Fruit fly (Drosophila melanogaster): ENCODE measurements around the gene CG34263.

CG34263 gene

dm6 chr3L:263500-264377 lies 2.0 kb downstream of the CG34263 start:
- TF ChIP-seq N (GFP tag; optimal IDR thresholded peaks at IDR 0.05) (no peak), Mio (GFP tag; optimal IDR thresholded peaks at IDR 0.05) (no peak), rgr (GFP tag; optimal IDR thresholded peaks at IDR 0.05) (no peak), CG32264 (GFP tag; optimal IDR thresholded peaks at IDR 0.05) (no peak)

dm6 chr3L:262724-263177 lies 3.0 kb downstream of the CG34263 start:
- peak; percentile 25 for TF ChIP-seq Hnf4 (GFP tag; optimal IDR thresholded peaks at IDR 0.05)
- TF ChIP-seq Myc (optimal IDR thresholded peaks at IDR 0.05) = peak; percentile 42
- no peak for TF ChIP-seq Hr83 (GFP tag; optimal IDR thresholded peaks at IDR 0.05; ENCODE audit: poor library complexity, severe bottlenecking)
- TF ChIP-seq brk (GFP tag; optimal IDR thresholded peaks at IDR 0.05) = no peak
- TF ChIP-seq psq (GFP tag; optimal IDR thresholded peaks at IDR 0.05) = peak; percentile 20
- TF ChIP-seq pan (optimal IDR thresholded peaks at IDR 0.05) = no peak
- TF ChIP-seq CG9705 (GFP tag; optimal IDR thresholded peaks at IDR 0.05) = no peak
- no peak for TF ChIP-seq rgr (GFP tag; optimal IDR thresholded peaks at IDR 0.05)

- no peak for TF ChIP-seq fru (GFP tag; optimal IDR thresholded peaks at IDR 0.05)
- peak; percentile 58 for TF ChIP-seq OdsH (GFP tag; optimal IDR thresholded peaks at IDR 0.05)
- peak in 1 of 2 experiments; percentile 88 for TF ChIP-seq foxo (GFP tag; optimal IDR thresholded peaks at IDR 0.05)
- no peak for TF ChIP-seq HLH106 (tag; optimal IDR thresholded peaks at IDR 0.05)
- TF ChIP-seq Hnf4 (GFP tag; optimal IDR thresholded peaks at IDR 0.05) = peak; percentile 90
- TF ChIP-seq brk (GFP tag; optimal IDR thresholded peaks at IDR 0.05) = peak; percentile 87
- TF ChIP-seq CrebA (GFP tag; optimal IDR thresholded peaks at IDR 0.05; ENCODE audit: borderline replicate concordance) = no peak
- TF ChIP-seq CG9705 (GFP tag; optimal IDR thresholded peaks at IDR 0.05) = peak; percentile 11
- TF ChIP-seq h (GFP tag; optimal IDR thresholded peaks at IDR 0.05) = no peak
- no peak for TF ChIP-seq woc (GFP tag; optimal IDR thresholded peaks at IDR 0.05)
- peak; percentile 97 for TF ChIP-seq Hr83 (GFP tag; optimal IDR thresholded peaks at IDR 0.05; ENCODE audit: poor library complexity, severe bottlenecking)
- TF ChIP-seq Vsx2 (GFP tag; optimal IDR thresholded peaks at IDR 0.05; ENCODE audit: partially characterized antibody) = no peak
- peak; percentile 32 for TF ChIP-seq CG32264 (GFP tag; optimal IDR thresholded peaks at IDR 0.05)
- peak; percentile 84 for TF ChIP-seq ey (GFP tag; optimal IDR thresholded peaks at IDR 0.05)
- TF ChIP-seq psq (GFP tag; optimal IDR thresholded peaks at IDR 0.05) = peak; percentile 71
- peak; percentile 79 for TF ChIP-seq br (GFP tag; optimal IDR thresholded peaks at IDR 0.05)
- TF ChIP-seq tai (GFP tag; optimal IDR thresholded peaks at IDR 0.05) = peak; percentile 95
- TF ChIP-seq dl (GFP tag; optimal IDR thresholded peaks at IDR 0.05; ENCODE audit: insufficient read depth in 1 of 2, partially characterized antibody in 2 of 2) = no peak
- TF ChIP-seq sv (GFP tag; optimal IDR thresholded peaks at IDR 0.05) = peak; percentile 74
- TF ChIP-seq jim (GFP tag; optimal IDR thresholded peaks at IDR 0.05) = peak; percentile 71
- no peak for TF ChIP-seq dmrt93B (GFP tag; optimal IDR thresholded peaks at IDR 0.05)
- peak; percentile 65 for TF ChIP-seq dsf (GFP tag; optimal IDR thresholded peaks at IDR 0.05; ENCODE audit: borderline replicate concordance)
- no peak for TF ChIP-seq usp (GFP tag; optimal IDR thresholded peaks at IDR 0.05)
- peak; percentile 85 for TF ChIP-seq Jra (GFP tag; optimal IDR thresholded peaks at IDR 0.05)
- TF ChIP-seq rgr (GFP tag; optimal IDR thresholded peaks at IDR 0.05) = peak; percentile 81
Observed at dm6 chr3L:257618-258475, 7.9 kb downstream of the CG34263 start, which contains the start of the genes DIP2 and wac. Gene DIP2 (minus strand): TSS chr3L:257954. Gene wac (plus strand): TSS chr3L:258176.

dm6 chr3L:248226-248758 lies 17.4 kb downstream of the CG34263 start:
- TF ChIP-seq dl (GFP tag; optimal IDR thresholded peaks at IDR 0.05; ENCODE audit: insufficient read depth in 1 of 2, partially characterized antibody in 2 of 2) = no peak
- TF ChIP-seq Sp1 (GFP tag; optimal IDR thresholded peaks at IDR 0.05) = no peak
- no peak for TF ChIP-seq pan (optimal IDR thresholded peaks at IDR 0.05)
- TF ChIP-seq Myc (optimal IDR thresholded peaks at IDR 0.05) = no peak
- TF ChIP-seq psq (GFP tag; optimal IDR thresholded peaks at IDR 0.05) = no peak
- no peak for TF ChIP-seq tai (GFP tag; optimal IDR thresholded peaks at IDR 0.05)
- no peak for TF ChIP-seq CG32264 (GFP tag; optimal IDR thresholded peaks at IDR 0.05)
- TF ChIP-seq dsf (GFP tag; optimal IDR thresholded peaks at IDR 0.05; ENCODE audit: borderline replicate concordance) = no peak
- no peak for TF ChIP-seq ey (GFP tag; optimal IDR thresholded peaks at IDR 0.05)
- no peak for TF ChIP-seq foxo (GFP tag; optimal IDR thresholded peaks at IDR 0.05)
- no peak for TF ChIP-seq N (GFP tag; optimal IDR thresholded peaks at IDR 0.05)
- TF ChIP-seq rgr (GFP tag; optimal IDR thresholded peaks at IDR 0.05) = no peak
- no peak for TF ChIP-seq Dfd (GFP tag; optimal IDR thresholded peaks at IDR 0.05)
- no peak for TF ChIP-seq Mio (GFP tag; optimal IDR thresholded peaks at IDR 0.05)
- TF ChIP-seq Hr78 (GFP tag; optimal IDR thresholded peaks at IDR 0.05) = no peak
- no peak for TF ChIP-seq sv (GFP tag; optimal IDR thresholded peaks at IDR 0.05)

Data from whole organism, wandering third instar larva.